Worm (Caenorhabditis elegans) whole organism, L3 larva: ENCODE measurements around the gene F35D11.4.

Experiments
- R02D3.7 ChIP-seq: fragments of 150-350 bp; optimal IDR thresholded peaks from 2 replicates; lab custom pipeline; 2014; ENCODE audit warnings: missing biosample characterization, missing genetic modification characterization
- ama-1 ChIP-seq: fragments of 150-350 bp; optimal IDR thresholded peaks from 2 replicates; lab custom pipeline; 2018
- elt-3 ChIP-seq, 3 experiments: fragments of 150-350 bp in 1 of 3; sonication (generic microtip) in 2 of 3; optimal IDR thresholded peaks; 2 replicates in 2 of 3; 4 replicates in 1 of 3; lab custom pipeline; 2014 to 2017; ENCODE audit warnings: missing biosample characterization in 3 of 3, missing genetic modification characterization in 3 of 3
- eor-1 ChIP-seq, 2 experiments: fragments of 150-350 bp; optimal IDR thresholded peaks; 2 replicates each; lab custom pipeline; 2014 to 2018; ENCODE audit warnings: missing biosample characterization in 2 of 2, missing genetic modification characterization in 2 of 2
- lin-15B ChIP-seq: fragments of 150-350 bp; optimal IDR thresholded peaks from 2 replicates; lab custom pipeline; 2014; ENCODE audit warnings: missing biosample characterization, missing genetic modification characterization
- lin-39 ChIP-seq: fragments of 150-350 bp; optimal IDR thresholded peaks from 2 replicates; lab custom pipeline; 2018; ENCODE audit warnings: missing biosample characterization, missing genetic modification reagents, missing genetic modification characterization
- nhr-11 ChIP-seq: fragments of 150-350 bp; optimal IDR thresholded peaks from 2 replicates; lab custom pipeline; 2014; ENCODE audit warnings: missing biosample characterization, missing genetic modification characterization
- nhr-43 ChIP-seq: sonication (generic microtip); optimal IDR thresholded peaks from 2 replicates; lab custom pipeline; 2016; ENCODE audit warnings: mild to moderate bottlenecking, missing genetic modification characterization, missing compliant biosample characterization; ENCODE audit not compliant: poor library complexity, severe bottlenecking
- pha-4 ChIP-seq: fragments of 150-350 bp; optimal IDR thresholded peaks from 2 replicates; lab custom pipeline; 2014; ENCODE audit warnings: missing biosample characterization, missing genetic modification reagents, missing genetic modification characterization
- snpc-4 ChIP-seq: fragments of 150-350 bp; optimal IDR thresholded peaks from 2 replicates; lab custom pipeline; 2014; ENCODE audit warnings: missing biosample characterization, missing genetic modification characterization
- unc-62 ChIP-seq: fragments of 150-350 bp; sonication (generic microtip); optimal IDR thresholded peaks from 4 replicates; lab custom pipeline; 2014; ENCODE audit warnings: missing biosample characterization, missing genetic modification reagents, missing genetic modification characterization
- ztf-4 ChIP-seq: fragments of 150-350 bp; optimal IDR thresholded peaks from 2 replicates; lab custom pipeline; 2014; ENCODE audit warnings: missing biosample characterization, missing genetic modification characterization

ce11 chrII:4585327-4585726 lies 17.9 kb upstream of the F35D11.4 start:
- TF ChIP-seq nhr-43 (tag; lab: Kevin White, UChicago) (no peak), lin-15B (tag; lab: Kevin White, UChicago) (no peak), elt-3 (tag; optimal IDR thresholded peaks at IDR 0.05; lab: Kevin White, UChicago) (no peak), R02D3.7 (tag; lab: Kevin White, UChicago) (no peak), ama-1 (no peak), ztf-4 (no peak), nhr-11 (tag; lab: Kevin White, UChicago) (no peak), snpc-4 (tag; lab: Kevin White, UChicago) (no peak), pha-4 (tag; lab: Kevin White, UChicago) (no peak), lin-39 (tag; lab: Kevin White, UChicago) (no peak), unc-62 (GFP tag; lab: Kevin White, UChicago) (no peak), eor-1 (tag; optimal IDR thresholded peaks at IDR 0.05; lab: Kevin White, UChicago) (no peak)
